Worm (Caenorhabditis elegans): Measurements from ENCODE around the gene mrps-14.

mrps-14 gene

ce11 chrII:10204428-10205049 is 37.8 kb downstream of the mrps-14 start (continued):
- TF ChIP-seq pha-4 (GFP tag; IDR thresholded peaks at IDR 0.05) (no peak), pha-4 (tag; optimal IDR thresholded peaks at IDR 0.05) (no peak), nhr-25 (tag; optimal IDR thresholded peaks at IDR 0.05; ENCODE audit: borderline replicate concordance, insufficient read depth) (no peak), mdl-1 (tag; optimal IDR thresholded peaks at IDR 0.05) (no peak)

- TF ChIP-seq spr-1 (tag; optimal IDR thresholded peaks at IDR 0.05) (no peak), lin-13 (GFP tag; optimal IDR thresholded peaks at IDR 0.05) (no peak), cey-2 (tag; optimal IDR thresholded peaks at IDR 0.05; ENCODE audit: borderline replicate concordance, insufficient read depth) (no peak), F26F4.8 (GFP tag; conservative IDR thresholded peaks at IDR 0.05) (no peak), ZK546.5 (tag; optimal IDR thresholded peaks at IDR 0.05) (no peak), nhr-25 (tag; optimal IDR thresholded peaks at IDR 0.05; ENCODE audit: borderline replicate concordance, insufficient read depth) (no peak), nhr-41 (GFP tag; IDR thresholded peaks at IDR 0.05) (no peak), mes-2 (tag; optimal IDR thresholded peaks at IDR 0.05; ENCODE audit: poor library complexity, severe bottlenecking) (no peak), aha-1 (tag) (no peak), Y48G9A.11 (GFP tag; IDR thresholded peaks at IDR 0.05) (no peak), nhr-77 (tag; optimal IDR thresholded peaks at IDR 0.05) (no peak), snpc-4 (tag; optimal IDR thresholded peaks at IDR 0.05) (no peak), nhr-111 (GFP tag; optimal IDR thresholded peaks at IDR 0.05) (no peak), daf-16 (GFP tag; optimal IDR thresholded peaks at IDR 0.05) (no peak), daf-16 (tag; optimal IDR thresholded peaks at IDR 0.05) (no peak), F10B5.3 (tag; optimal IDR thresholded peaks at IDR 0.05) (no peak), jun-1 (tag; optimal IDR thresholded peaks at IDR 0.05) (no peak), dpl-1 (GFP tag; optimal IDR thresholded peaks at IDR 0.05) (no peak), lsy-2 (tag; optimal IDR thresholded peaks at IDR 0.05) (no peak)
Observed at ce11 chrII:10203765-10204164, 38.5 kb downstream of the mrps-14 start.

- no peak for TF ChIP-seq saeg-2 (GFP tag; IDR thresholded peaks at IDR 0.05)
- TF ChIP-seq nhr-11 (tag; optimal IDR thresholded peaks at IDR 0.05), result peak; percentile 32
Observed at ce11 chrII:10203067-10203466, 39.2 kb downstream of the mrps-14 start.

ce11 chrII:10202275-10202674 is 40.0 kb downstream of the mrps-14 start:
- TF ChIP-seq mes-2 (tag; optimal IDR thresholded peaks at IDR 0.05; ENCODE audit: poor library complexity, severe bottlenecking) (peak; percentile 26), nhr-11 (tag; optimal IDR thresholded peaks at IDR 0.05) (peak; percentile 61), hmg-1.1 (GFP tag; IDR thresholded peaks at IDR 0.05) (peak; percentile 71), zip-2 (tag; optimal IDR thresholded peaks at IDR 0.05) (no peak), mdl-1 (tag; optimal IDR thresholded peaks at IDR 0.05) (peak in 1 of 2 experiments; percentile 18), daf-12 (tag; optimal IDR thresholded peaks at IDR 0.05) (no peak), ceh-20 (GFP tag; IDR thresholded peaks at IDR 0.05) (no peak), aha-1 (tag) (peak; percentile 38), hlh-11 (tag; optimal IDR thresholded peaks at IDR 0.05) (peak; percentile 59), nhr-41 (GFP tag; IDR thresholded peaks at IDR 0.05) (no peak), rbr-2 (tag; optimal IDR thresholded peaks at IDR 0.05) (peak; percentile 22), ztf-11 (tag; optimal IDR thresholded peaks at IDR 0.05) (no peak), mep-1 (tag; optimal IDR thresholded peaks at IDR 0.05) (no peak), lsy-2 (tag; optimal IDR thresholded peaks at IDR 0.05) (peak in 1 of 2 experiments; percentile 9), hlh-30 (tag; optimal IDR thresholded peaks at IDR 0.05; ENCODE audit: insufficient read depth) (peak; percentile 60), daf-19 (GFP tag; conservative IDR thresholded peaks at IDR 0.05) (no peak), dmd-9 (GFP tag; IDR thresholded peaks at IDR 0.05) (no peak), hif-1 (tag; optimal IDR thresholded peaks at IDR 0.05) (peak in 1 of 2 experiments; percentile 1)

Data from whole organism, L4 larva.